Fruit fly (Drosophila melanogaster) ovary, adult (tissue): Measurements from ENCODE around the gene CG42788.

Source experiments
- CG17801 ChIP-seq: fragments of 200-800 bp; optimal IDR thresholded peaks from 2 replicates; lab custom pipeline; 2019; ENCODE audit warnings: missing biosample characterization, mild to moderate bottlenecking, missing genetic modification characterization, moderate library complexity; ENCODE audit not compliant: partially characterized antibody

The CG42788 gene

DNA sequence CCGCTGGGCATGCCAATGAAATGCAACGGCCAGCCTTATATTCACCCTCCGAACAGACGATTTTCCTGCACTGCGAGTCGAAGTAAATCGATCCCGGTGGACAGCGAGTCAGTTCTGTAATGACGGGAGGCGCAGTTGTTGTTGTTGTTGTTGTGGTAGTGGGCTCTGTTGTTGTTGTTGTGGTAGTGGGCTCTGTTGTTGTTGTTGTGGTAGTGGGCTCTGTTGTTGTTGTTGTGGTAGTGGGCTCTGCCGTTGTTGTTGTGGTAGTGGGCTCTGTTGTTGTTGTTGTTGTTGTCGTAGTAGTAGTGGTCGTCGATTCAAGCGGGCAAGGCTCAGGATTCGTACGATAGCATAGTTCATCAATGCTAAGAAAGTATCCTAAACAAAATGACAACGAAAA is 4.3 kb upstream of the CG42788 start:
- TF ChIP-seq CG17801 (GFP tag; lab: Kevin White, UChicago) = no peak

DNA sequence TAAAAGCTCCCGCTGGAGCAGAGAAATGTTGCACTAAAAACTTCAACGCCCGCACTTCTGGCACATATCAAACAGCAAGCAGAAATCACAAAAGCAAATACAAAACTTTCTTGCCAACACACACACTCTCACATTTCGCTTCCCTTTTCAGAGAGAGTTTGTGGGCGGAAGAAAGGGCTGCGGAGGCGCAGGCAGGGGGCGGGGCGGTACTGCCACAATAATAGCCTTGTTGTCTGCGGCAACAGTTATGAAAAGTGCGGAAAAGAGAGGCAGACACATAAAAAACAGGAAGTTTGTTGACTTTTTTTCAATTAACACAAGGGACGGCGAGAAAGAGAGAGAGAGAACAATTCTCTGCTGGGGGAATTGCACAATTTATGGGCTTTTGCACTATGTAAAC is 853 bp downstream of the CG42788 start:
- no peak for TF ChIP-seq CG17801 (GFP tag; lab: Kevin White, UChicago)

DNA sequence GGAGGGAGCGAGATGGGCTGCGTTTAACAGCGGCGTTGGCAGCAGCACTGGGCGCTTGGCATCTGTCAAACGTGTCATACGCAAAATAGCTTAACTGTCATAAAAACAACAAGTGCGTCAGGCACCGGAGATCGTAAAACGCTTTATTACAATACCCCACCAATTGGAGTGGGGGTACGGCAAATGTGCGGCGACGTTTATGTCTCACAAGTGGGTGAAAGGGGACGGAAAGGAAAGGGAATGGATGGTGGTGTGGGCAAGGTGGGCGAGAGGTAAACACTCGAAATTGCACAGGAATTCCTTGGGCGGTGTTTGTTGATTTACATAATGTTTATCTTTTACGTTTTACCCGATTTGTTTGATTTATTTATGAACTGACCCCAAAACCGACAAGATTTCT is 1.7 kb downstream of the CG42788 start:
- no peak for TF ChIP-seq CG17801 (GFP tag; lab: Kevin White, UChicago)

DNA sequence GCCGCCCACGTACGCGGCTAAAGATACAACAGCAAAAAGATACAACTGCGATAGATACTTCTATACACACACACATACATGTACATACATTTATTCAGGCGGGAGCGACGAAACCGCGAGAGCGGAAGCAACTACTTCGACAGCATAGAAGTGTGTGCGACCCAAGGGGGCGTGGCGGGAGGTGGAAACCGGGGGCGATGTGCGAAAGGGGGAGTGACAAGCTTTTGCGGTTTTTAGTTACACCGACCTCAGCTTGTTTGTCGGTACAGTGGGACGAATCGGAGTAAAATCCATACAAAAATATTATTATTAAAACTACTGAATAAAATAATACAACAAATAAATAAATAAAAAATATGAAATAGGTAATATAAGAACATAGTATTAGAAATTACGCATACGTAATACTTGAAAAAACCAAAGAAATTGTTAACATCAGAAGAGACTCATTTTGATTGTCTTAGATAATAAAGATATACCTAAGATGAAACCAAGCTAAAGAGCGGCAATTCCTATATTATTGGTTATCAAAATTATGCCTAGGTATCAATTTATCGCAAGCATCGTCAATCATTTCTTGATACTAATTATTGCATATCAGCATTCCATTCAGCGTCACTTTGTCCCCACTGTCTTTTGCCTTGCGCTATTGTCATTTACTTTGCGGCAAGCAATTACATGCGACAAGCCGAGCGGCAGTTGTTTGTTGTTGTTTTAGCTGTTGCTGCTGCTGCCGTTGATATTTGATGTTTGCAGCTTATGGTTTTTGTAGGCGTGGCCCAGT is 2.9 kb downstream of the CG42788 start:
- no peak for TF ChIP-seq CG17801 (GFP tag; lab: Kevin White, UChicago)

DNA sequence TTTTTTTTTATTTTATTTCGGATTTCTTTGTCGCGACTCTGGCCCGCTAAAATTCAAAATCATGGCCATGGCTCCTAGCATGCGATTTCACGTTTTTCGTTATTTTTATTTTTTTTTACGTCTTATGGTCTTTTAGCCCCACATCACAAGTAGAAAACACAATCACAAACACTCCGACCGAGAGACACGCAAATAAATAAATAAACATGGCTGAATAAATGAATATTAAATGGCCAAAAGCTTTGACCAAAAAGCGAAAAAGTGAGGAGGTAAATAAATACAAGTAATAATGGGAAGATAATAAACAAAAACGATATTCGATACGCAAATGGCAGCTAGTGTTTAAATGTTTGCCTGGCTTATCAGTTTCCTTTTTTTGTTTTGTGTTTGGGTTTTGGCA is 3.7 kb downstream of the CG42788 start:
- no peak for TF ChIP-seq CG17801 (GFP tag; lab: Kevin White, UChicago)

DNA sequence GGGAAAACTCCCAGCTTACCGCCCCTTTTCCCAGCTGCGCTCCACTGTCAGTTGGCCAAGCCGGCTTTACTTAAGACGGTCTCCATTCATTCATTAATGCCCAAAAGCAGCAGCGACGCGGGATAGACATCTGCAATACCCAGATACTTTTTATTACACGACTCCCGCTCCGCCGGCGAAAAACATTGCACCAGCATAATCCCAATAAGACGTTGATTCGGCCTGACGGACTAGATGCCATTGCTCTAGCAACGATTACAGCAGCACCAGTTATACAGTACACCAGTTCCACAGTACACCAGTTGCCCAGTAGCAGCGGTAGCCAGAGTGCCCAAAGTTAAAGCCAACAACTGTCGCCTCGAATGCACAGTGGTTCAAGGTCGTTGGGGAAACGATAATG is 5.9 kb downstream of the CG42788 start:
- no peak for TF ChIP-seq CG17801 (GFP tag; lab: Kevin White, UChicago)

DNA sequence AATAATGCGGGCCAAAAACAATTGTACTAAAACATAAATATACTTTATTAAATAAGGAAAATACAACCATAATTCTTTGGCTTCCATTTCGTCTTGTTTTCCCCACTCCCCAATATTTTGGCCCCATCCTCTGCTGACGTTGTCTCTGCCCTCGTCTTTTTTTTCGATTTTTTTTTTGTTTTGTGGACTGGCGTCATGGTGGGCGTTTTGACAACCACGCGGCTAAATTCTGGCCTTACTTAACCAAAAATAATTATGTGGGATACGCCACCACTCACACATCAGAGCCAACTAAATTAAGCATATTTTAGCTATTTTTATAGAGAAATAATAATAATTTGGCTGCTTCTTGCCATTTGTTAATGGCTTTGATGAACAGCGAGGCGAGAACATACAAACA is 7.2 kb downstream of the CG42788 start:
- no peak for TF ChIP-seq CG17801 (GFP tag; lab: Kevin White, UChicago)

DNA sequence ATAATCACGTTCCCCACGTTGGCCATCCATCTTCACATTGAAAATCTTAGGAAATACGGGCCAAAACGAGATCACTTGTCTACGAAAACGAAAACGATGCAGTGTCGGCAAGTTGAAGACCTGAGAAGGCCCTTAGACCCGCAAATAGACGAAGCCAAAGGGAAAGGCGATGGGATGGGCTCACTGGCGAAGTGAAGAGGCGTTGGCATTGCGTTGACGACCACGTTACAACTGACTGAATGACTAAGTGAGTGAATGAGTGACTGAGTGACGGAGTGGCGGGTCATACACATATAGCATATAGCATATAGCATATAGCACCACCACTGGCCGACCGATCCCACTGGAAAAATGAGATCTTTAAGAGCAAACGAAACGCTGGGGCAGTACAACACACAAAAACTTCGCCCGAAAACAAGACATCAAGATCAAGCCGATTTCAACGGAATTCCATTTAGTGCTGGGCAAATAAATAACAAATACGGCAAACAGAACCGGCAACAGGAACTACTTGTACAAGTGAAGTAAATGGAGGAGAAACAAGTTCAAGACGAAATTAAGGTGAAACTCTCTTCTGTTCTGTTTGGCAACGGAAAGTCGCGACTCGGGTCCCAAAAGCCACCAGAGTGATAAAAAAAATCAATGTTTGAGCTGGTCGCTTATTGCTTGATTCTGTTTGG is 8.6 kb downstream of the CG42788 start:
- no peak for TF ChIP-seq CG17801 (GFP tag; lab: Kevin White, UChicago)

DNA sequence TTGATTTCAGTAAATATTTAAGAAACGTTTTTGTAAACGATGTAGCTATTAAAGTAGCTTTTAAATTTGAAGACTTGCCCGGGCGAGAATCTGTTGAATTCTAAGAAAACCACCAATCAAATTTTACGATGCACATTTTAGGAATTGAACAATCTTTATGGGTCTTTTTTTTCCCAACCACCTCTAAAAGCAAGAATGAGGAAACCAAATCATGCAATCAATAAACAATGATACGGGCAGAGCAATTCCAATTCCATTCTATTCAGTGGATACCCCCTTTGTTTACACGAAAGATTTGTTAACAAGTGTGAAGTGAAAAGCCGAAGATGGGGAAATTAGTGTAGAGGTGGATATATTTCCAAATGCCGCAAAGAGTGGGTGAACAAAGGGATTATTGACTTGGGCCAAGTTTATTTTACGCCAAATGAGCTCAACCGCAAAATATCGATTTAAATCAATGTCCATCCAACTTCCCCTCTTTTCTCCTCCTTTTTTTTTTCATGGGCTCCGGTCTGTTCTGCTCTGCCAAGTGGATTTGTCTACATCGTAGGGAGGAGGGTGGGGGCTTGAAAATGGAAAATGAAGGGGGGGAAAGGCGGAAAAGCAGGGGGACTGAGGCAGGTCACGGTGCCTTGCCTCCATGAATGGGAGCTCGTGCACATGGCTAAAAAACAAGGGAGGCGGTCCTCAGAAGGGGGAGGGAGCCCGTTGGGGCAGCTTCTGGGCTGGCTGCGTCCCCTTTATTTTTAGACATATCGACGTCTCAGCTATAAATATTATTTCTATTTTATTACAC is 9.9 kb downstream of the CG42788 start:
- no peak for TF ChIP-seq CG17801 (GFP tag; lab: Kevin White, UChicago)

DNA sequence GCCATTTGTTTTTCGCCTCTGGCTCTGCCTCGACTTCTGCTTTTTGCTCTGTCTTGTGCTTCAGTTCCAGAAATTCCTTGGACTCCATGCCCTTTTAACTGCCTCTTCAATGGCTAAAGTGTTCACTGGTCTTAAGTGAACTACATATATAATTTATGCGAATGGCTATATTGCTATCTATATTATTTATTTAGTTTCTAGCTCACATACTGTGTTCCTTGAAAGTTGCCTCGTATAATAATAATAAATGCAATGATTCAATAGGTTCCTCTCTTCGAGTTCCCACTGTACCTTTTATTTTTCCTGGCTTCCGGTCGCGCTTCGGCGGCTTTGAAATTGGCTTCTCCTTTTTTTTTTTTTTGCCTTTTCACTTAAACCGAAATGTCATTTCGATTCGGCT is 12.0 kb downstream of the CG42788 start:
- no peak for TF ChIP-seq CG17801 (GFP tag; lab: Kevin White, UChicago)

DNA sequence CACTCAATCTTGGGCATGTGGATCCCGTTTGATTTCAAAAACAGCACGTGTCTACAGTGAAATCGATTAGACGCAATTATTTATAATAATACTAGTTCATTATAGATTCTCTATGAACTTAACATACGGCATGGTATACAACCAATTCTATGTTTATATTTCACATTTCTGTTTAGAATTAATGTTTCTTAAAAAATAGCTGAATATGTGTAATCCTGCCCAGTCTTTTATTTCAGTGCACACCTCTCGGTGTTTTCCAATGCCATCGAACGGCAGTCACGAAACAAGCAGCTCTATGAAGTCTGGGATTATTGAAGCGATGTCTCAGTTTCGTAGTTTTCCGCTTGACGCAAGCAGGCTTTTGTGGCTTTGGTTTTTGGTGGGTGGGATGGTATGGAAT is 14.0 kb downstream of the CG42788 start:
- no peak for TF ChIP-seq CG17801 (GFP tag; lab: Kevin White, UChicago)

DNA sequence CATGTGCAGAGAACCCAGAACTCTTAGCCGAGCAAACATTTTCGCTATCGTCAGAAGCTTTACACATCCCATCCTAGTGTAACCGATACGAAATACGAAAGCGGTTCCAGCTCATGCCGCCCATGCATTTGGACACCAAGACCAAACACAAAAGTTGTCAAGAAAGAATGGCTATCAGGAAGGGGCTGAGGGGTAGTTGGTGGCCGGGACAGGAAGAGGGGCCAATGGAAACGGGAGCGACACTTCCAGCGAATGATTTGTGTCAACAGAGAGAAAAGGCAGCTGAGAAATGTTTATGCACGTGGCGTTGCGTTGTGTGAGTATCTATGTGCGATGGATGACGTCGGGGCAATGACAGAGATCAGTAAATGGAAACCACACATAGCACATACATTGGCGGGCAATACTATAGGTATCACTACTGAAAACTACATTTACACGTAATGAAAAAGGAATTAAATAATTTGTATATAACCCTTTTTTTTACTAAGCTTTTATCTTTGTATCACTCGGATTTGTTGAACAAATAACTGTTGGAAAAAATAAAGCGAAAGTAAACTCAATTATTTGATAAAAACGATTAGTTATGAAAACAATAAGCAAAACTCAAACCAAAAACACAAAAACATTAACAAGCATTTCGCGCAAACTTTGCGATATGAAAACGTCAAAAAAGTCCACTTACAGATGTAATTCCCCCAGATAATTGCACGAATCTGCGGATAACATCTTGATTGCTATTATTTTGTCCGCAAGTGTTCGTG is 17.1 kb downstream of the CG42788 start:
- TF ChIP-seq CG17801 (GFP tag; lab: Kevin White, UChicago) = peak; percentile 14

DNA sequence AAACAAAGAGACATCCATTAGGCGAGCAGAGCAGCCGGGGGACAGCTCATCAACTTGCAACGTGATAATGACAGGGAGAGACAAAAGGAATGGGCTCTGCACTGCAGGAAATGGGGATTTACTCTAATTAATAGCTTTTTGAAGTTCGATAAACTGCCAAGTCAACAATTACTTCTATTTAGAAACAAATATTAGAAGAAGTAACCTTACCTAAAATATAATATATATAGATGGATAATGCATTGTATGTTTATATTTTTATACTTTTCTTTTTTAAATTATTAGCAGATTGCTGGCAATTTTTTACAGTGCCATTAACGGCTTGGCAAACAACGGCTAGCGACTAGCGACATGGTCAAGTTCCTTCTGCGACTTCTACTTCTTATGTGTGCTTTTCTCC is 18.1 kb downstream of the CG42788 start:
- TF ChIP-seq CG17801 (GFP tag; lab: Kevin White, UChicago) = no peak

DNA sequence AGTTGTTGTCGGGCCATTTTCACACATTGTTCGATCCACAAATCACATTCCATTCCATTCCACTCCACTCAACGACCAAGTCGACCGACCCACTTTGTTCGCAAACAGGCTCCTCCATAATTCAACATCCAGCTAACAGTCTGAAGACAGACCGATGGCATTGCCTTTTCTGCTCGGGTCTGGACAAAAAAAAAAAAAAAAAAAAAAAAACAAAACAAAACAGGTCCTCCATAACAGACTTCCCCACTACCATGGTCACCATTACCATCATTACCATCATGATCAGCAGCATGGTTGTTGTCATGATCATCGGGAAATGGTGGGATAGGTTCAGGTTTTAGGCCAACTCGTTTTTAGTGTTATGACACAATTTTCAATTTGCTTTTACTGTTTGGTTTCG is 19.5 kb downstream of the CG42788 start:
- TF ChIP-seq CG17801 (GFP tag; lab: Kevin White, UChicago) = no peak

DNA sequence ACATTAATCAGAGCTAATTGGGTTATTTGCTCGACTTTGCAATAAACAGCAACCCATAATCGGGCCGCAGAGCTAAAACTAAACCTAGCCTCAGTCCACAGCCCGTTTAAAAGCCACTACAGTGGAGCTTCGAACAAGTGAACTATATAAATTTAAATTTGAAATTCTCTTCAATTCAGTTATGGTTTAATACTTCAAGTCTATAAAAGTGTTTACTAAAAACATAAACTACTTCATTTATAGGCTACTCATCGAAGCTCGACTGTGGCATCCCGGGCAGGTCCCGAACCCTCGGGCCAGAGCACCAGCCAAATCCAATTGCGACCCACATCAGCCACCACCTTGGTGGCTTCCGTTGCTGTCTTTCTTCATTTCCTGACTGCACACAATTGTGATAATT is 21.6 kb downstream of the CG42788 start:
- TF ChIP-seq CG17801 (GFP tag; lab: Kevin White, UChicago) = no peak
